Worm (Caenorhabditis elegans) whole organism, young adult: Measurements from ENCODE around the gene ZK757.1.

ENCODE experiments used
- B0019.2 ChIP-seq: fragments of 200-800 bp; sonication (Bioruptor generic); conservative IDR thresholded peaks from 2 replicates; pipeline ENCODE4 v1.3.6; 2022; ENCODE audit warnings: missing genetic modification reagents, missing genetic modification characterization, missing compliant biosample characterization
- C17E4.6 ChIP-seq: fragments of 200-800 bp; sonication (Bioruptor generic); IDR thresholded peaks from 2 replicates; pipeline ENCODE4 v1.3.6; 2022; ENCODE audit warnings: missing genetic modification reagents, missing genetic modification characterization, missing compliant biosample characterization
- D2030.7 ChIP-seq: fragments of 200-800 bp; sonication (Bioruptor generic); IDR thresholded peaks from 2 replicates; pipeline ENCODE4 v1.3.6; 2022; ENCODE audit warnings: missing genetic modification reagents, missing genetic modification characterization, missing compliant biosample characterization
- F23B12.7 ChIP-seq: sonication (generic microtip); optimal IDR thresholded peaks from 2 replicates; lab custom pipeline; 2017; ENCODE audit warnings: missing genetic modification characterization, mild to moderate bottlenecking, missing compliant biosample characterization, antibody characterized with exemption, moderate library complexity; ENCODE audit not compliant: insufficient read depth
- F33H1.4 ChIP-seq: fragments of 200-800 bp; sonication (Bioruptor generic); IDR thresholded peaks from 2 replicates; pipeline ENCODE4 v1.3.6; 2022; ENCODE audit warnings: missing genetic modification reagents, missing genetic modification characterization, missing compliant biosample characterization
- F37B4.10 ChIP-seq: fragments of 200-800 bp; sonication (Bioruptor generic); IDR thresholded peaks from 2 replicates; pipeline ENCODE4 v1.3.6; 2022; ENCODE audit warnings: missing genetic modification characterization, missing compliant biosample characterization
- F55B11.4 ChIP-seq: sonication (generic microtip); optimal IDR thresholded peaks from 2 replicates; lab custom pipeline; 2016; ENCODE audit warnings: missing compliant biosample characterization, missing genetic modification characterization, borderline replicate concordance; ENCODE audit not compliant: insufficient read depth
- Y95B8A.8 ChIP-seq: fragments of 200-800 bp; sonication (Bioruptor generic); IDR thresholded peaks from 2 replicates; pipeline ENCODE4 v1.3.6; 2022; ENCODE audit warnings: missing genetic modification reagents, missing genetic modification characterization, missing compliant biosample characterization
- aptf-2 ChIP-seq: fragments of 200-800 bp; sonication (Bioruptor generic); conservative IDR thresholded peaks from 2 replicates; pipeline ENCODE4 v1.3.6; 2022; ENCODE audit warnings: missing genetic modification reagents, missing genetic modification characterization, missing compliant biosample characterization
- attf-3 ChIP-seq: fragments of 200-800 bp; sonication (Bioruptor generic); conservative IDR thresholded peaks from 2 replicates; pipeline ENCODE4 v1.3.6; 2022; ENCODE audit warnings: missing genetic modification reagents, missing genetic modification characterization, missing compliant biosample characterization
- attf-5 ChIP-seq: fragments of 200-800 bp; sonication (Bioruptor generic); optimal IDR thresholded peaks from 2 replicates; lab custom pipeline; 2018; ENCODE audit warnings: mild to moderate bottlenecking, missing genetic modification characterization, missing compliant biosample characterization
- bed-1 ChIP-seq: fragments of 200-800 bp; sonication (Bioruptor generic); IDR thresholded peaks from 2 replicates; pipeline ENCODE4 v1.3.6; 2022; ENCODE audit warnings: missing genetic modification reagents, missing genetic modification characterization, missing compliant biosample characterization
- ccch-3 ChIP-seq: fragments of 200-800 bp; sonication (Bioruptor generic); optimal IDR thresholded peaks from 2 replicates; lab custom pipeline; 2018; ENCODE audit warnings: mild to moderate bottlenecking, missing genetic modification characterization, missing compliant biosample characterization
- ceh-40 ChIP-seq: fragments of 200-800 bp; sonication (Bioruptor generic); IDR thresholded peaks from 2 replicates; pipeline ENCODE4 v1.3.6; 2022; ENCODE audit warnings: missing genetic modification characterization, missing compliant biosample characterization
- ceh-58 ChIP-seq: fragments of 200-800 bp; sonication (Bioruptor generic); IDR thresholded peaks from 2 replicates; pipeline ENCODE4 v1.3.6; 2022; ENCODE audit warnings: missing genetic modification characterization, missing compliant biosample characterization
- ceh-91 ChIP-seq: fragments of 200-800 bp; sonication (Bioruptor generic); IDR thresholded peaks from 2 replicates; pipeline ENCODE4 v1.3.6; 2022; ENCODE audit warnings: missing genetic modification reagents, missing genetic modification characterization, missing compliant biosample characterization
- chd-7 ChIP-seq: sonication (generic microtip); optimal IDR thresholded peaks from 2 replicates; lab custom pipeline; 2016; ENCODE audit warnings: mild to moderate bottlenecking, missing genetic modification characterization, moderate library complexity, missing compliant biosample characterization
- die-1 ChIP-seq: sonication (generic microtip); optimal IDR thresholded peaks from 2 replicates; lab custom pipeline; 2016; ENCODE audit warnings: missing genotype, mild to moderate bottlenecking, missing genetic modification characterization, missing compliant biosample characterization
- dpl-1 ChIP-seq: fragments of 150-350 bp; optimal IDR thresholded peaks from 2 replicates; lab custom pipeline; 2014; ENCODE audit warnings: missing biosample characterization, missing genetic modification reagents, missing genetic modification characterization
- egl-44 ChIP-seq: fragments of 200-800 bp; sonication (Bioruptor generic); IDR thresholded peaks from 2 replicates; pipeline ENCODE4 v1.3.6; 2022; ENCODE audit warnings: missing genetic modification reagents, missing genetic modification characterization, missing compliant biosample characterization
- ekl-4 ChIP-seq: fragments of 200-800 bp; sonication (Bioruptor generic); IDR thresholded peaks from 2 replicates; pipeline ENCODE4 v1.3.6; 2022; ENCODE audit warnings: missing genetic modification reagents, missing genetic modification characterization, missing compliant biosample characterization
- hmg-1.2 ChIP-seq: fragments of 200-800 bp; sonication (Bioruptor generic); IDR thresholded peaks from 2 replicates; pipeline ENCODE4 v1.3.6; 2022; ENCODE audit warnings: missing genetic modification reagents, missing genetic modification characterization, missing compliant biosample characterization
- hmg-20 ChIP-seq: fragments of 200-800 bp; sonication (Bioruptor generic); IDR thresholded peaks from 2 replicates; pipeline ENCODE4 v1.3.6; 2022; ENCODE audit warnings: missing genetic modification reagents, missing genetic modification characterization, missing compliant biosample characterization
- hsf-1 ChIP-seq: fragments of 200-800 bp; sonication (Bioruptor generic); IDR thresholded peaks from 2 replicates; pipeline ENCODE4 v1.3.6; 2022; ENCODE audit warnings: missing genetic modification reagents, missing genetic modification characterization, missing compliant biosample characterization
- lag-1 ChIP-seq: fragments of 200-800 bp; sonication (Bioruptor generic); IDR thresholded peaks from 2 replicates; pipeline ENCODE4 v1.3.6; 2022; ENCODE audit warnings: missing genetic modification reagents, missing genetic modification characterization, missing compliant biosample characterization
- let-526 ChIP-seq: fragments of 200-800 bp; sonication (Bioruptor generic); IDR thresholded peaks from 2 replicates; pipeline ENCODE4 v1.3.6; 2022; ENCODE audit warnings: missing genetic modification reagents, missing genetic modification characterization, missing compliant biosample characterization
- lin-35 ChIP-seq, 3 experiments: fragments of 150-350 bp in 2 of 3; sonication (generic microtip) in 1 of 3; optimal IDR thresholded peaks; 2 replicates each; lab custom pipeline; 2014 to 2018; ENCODE audit warnings: missing biosample characterization in 3 of 3, missing genetic modification characterization in 3 of 3, missing genetic modification reagents in 3 of 3
- lir-1 ChIP-seq: fragments of 200-800 bp; sonication (Bioruptor generic); conservative IDR thresholded peaks from 2 replicates; pipeline ENCODE4 v1.3.6; 2022; ENCODE audit warnings: missing genetic modification reagents, missing genetic modification characterization, missing compliant biosample characterization
- lsl-1 ChIP-seq: fragments of 200-800 bp; sonication (Bioruptor generic); optimal IDR thresholded peaks from 2 replicates; lab custom pipeline; 2018; ENCODE audit warnings: mild to moderate bottlenecking, missing genetic modification characterization, moderate library complexity, missing compliant biosample characterization
- madf-3 ChIP-seq: fragments of 200-800 bp; sonication (Bioruptor generic); IDR thresholded peaks from 2 replicates; pipeline ENCODE4 v1.3.6; 2022; ENCODE audit warnings: missing genetic modification reagents, missing genetic modification characterization, missing compliant biosample characterization
- madf-8 ChIP-seq: fragments of 200-800 bp; sonication (Bioruptor generic); conservative IDR thresholded peaks from 2 replicates; pipeline ENCODE4 v1.3.6; 2022; ENCODE audit warnings: missing genetic modification reagents, missing genetic modification characterization, missing compliant biosample characterization
- mcd-1 ChIP-seq: fragments of 200-800 bp; sonication (Bioruptor generic); IDR thresholded peaks from 2 replicates; pipeline ENCODE4 v1.3.6; 2022; ENCODE audit warnings: missing genetic modification reagents, missing genetic modification characterization, missing compliant biosample characterization
- mxl-1 ChIP-seq: sonication (generic microtip); optimal IDR thresholded peaks from 2 replicates; lab custom pipeline; 2016; ENCODE audit warnings: missing genetic modification characterization, missing compliant biosample characterization
- nfya-1 ChIP-seq: sonication (generic microtip); optimal IDR thresholded peaks from 2 replicates; lab custom pipeline; 2017; ENCODE audit warnings: antibody characterized with exemption, missing compliant biosample characterization, missing genetic modification characterization, borderline replicate concordance; ENCODE audit not compliant: insufficient read depth
- nhr-179 ChIP-seq: sonication (generic microtip); optimal IDR thresholded peaks from 2 replicates; lab custom pipeline; 2016; ENCODE audit warnings: mild to moderate bottlenecking, missing genetic modification characterization, missing compliant biosample characterization
- nhr-90 ChIP-seq: sonication (generic microtip); optimal IDR thresholded peaks from 2 replicates; lab custom pipeline; 2016; ENCODE audit warnings: missing genotype, mild to moderate bottlenecking, missing genetic modification characterization, missing compliant biosample characterization
- rcor-1 ChIP-seq: fragments of 200-800 bp; sonication (Bioruptor generic); IDR thresholded peaks from 2 replicates; pipeline ENCODE4 v1.3.6; 2022; ENCODE audit warnings: missing genetic modification reagents, missing genetic modification characterization, missing compliant biosample characterization
- rec-8 ChIP-seq, 2 experiments: sonication (generic microtip); optimal IDR thresholded peaks; 2 replicates each; lab custom pipeline; 2016; ENCODE audit warnings: mild to moderate bottlenecking in 2 of 2, missing genetic modification characterization in 2 of 2, missing genetic modification reagents in 2 of 2, missing genotype in 2 of 2, missing biosample characterization in 1 of 2, missing compliant biosample characterization in 1 of 2, moderate library complexity in 1 of 2
- repo-1 ChIP-seq: sonication (generic microtip); optimal IDR thresholded peaks from 2 replicates; lab custom pipeline; 2017; ENCODE audit warnings: mild to moderate bottlenecking, missing genetic modification characterization, missing compliant biosample characterization
- snpc-3.4 ChIP-seq: sonication (generic microtip); optimal IDR thresholded peaks from 2 replicates; lab custom pipeline; 2017; ENCODE audit warnings: missing genetic modification characterization, mild to moderate bottlenecking, missing compliant biosample characterization, antibody characterized with exemption, moderate library complexity, missing genotype, missing genetic modification reagents
- somi-1 ChIP-seq: fragments of 200-800 bp; sonication (Bioruptor generic); optimal IDR thresholded peaks from 2 replicates; lab custom pipeline; 2018; ENCODE audit warnings: mild to moderate bottlenecking, missing genetic modification characterization, missing compliant biosample characterization
- sptf-2 ChIP-seq: fragments of 200-800 bp; sonication (Bioruptor generic); optimal IDR thresholded peaks from 2 replicates; lab custom pipeline; 2018; ENCODE audit warnings: mild to moderate bottlenecking, missing genetic modification characterization, missing compliant biosample characterization
- tbp1 ChIP-seq: fragments of 200-800 bp; sonication (Bioruptor generic); optimal IDR thresholded peaks from 2 replicates; lab custom pipeline; 2018; ENCODE audit warnings: mild to moderate bottlenecking, missing genetic modification characterization, missing compliant biosample characterization
- unc-130 ChIP-seq: sonication (generic microtip); optimal IDR thresholded peaks from 2 replicates; lab custom pipeline; 2016; ENCODE audit warnings: missing genetic modification reagents, missing genetic modification characterization, missing compliant biosample characterization
- unc-62 ChIP-seq: fragments of 150-350 bp; optimal IDR thresholded peaks from 2 replicates; lab custom pipeline; 2014; ENCODE audit warnings: missing biosample characterization, missing genetic modification reagents, missing genetic modification characterization
- zim-3 ChIP-seq: sonication (generic microtip); optimal IDR thresholded peaks from 2 replicates; lab custom pipeline; 2017; ENCODE audit warnings: mild to moderate bottlenecking, missing genetic modification characterization, moderate library complexity, missing compliant biosample characterization
- ztf-25 ChIP-seq: fragments of 200-800 bp; sonication (Bioruptor generic); IDR thresholded peaks from 2 replicates; pipeline ENCODE4 v1.3.6; 2022; ENCODE audit warnings: missing genetic modification reagents, missing genetic modification characterization, missing compliant biosample characterization
- ztf-6 ChIP-seq: fragments of 200-800 bp; sonication (Bioruptor generic); IDR thresholded peaks from 2 replicates; pipeline ENCODE4 v1.3.6; 2022; ENCODE audit warnings: missing genetic modification reagents, missing genetic modification characterization, missing compliant biosample characterization

Gene ZK757.1

DNA sequence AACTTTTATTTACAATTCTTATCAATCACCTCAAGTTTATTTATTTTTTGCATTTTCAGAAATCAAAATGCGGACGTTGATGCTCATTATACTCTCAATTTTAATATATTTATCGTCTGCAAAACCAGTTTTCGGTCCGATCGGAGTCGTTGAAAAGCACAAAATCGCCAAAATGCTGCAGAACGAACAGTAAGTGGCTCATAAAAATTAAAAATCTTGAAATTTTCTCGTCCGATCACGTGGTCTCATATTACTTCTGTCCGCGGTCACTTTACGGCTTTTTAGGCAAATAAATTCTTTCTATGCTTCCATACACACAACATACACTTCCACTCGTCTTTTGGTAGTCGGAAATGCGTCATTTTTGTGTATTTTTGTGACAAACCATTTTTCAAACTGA is 27.2 kb downstream of the ZK757.1 start, which contains the start of gene K11H3.5:
Gene K11H3.5, plus strand, starts transcription at position 54 of the 400 bp plus-strand sequence.
- TF ChIP-seq D2030.7 (no peak), rec-8 (tag; optimal IDR thresholded peaks at IDR 0.05; lab: Kevin White, UChicago) (no peak), Y95B8A.8 (GFP tag; lab: Robert Waterston, UW) (no peak), mxl-1 (tag; lab: Kevin White, UChicago) (no peak), dpl-1 (GFP tag; lab: Kevin White, UChicago) (no peak), mcd-1 (GFP tag; lab: Robert Waterston, UW) (no peak), zim-3 (no peak), chd-7 (no peak), nfya-1 (no peak), ztf-25 (GFP tag; lab: Robert Waterston, UW) (no peak), F55B11.4 (tag; lab: Kevin White, UChicago) (no peak), ceh-40 (GFP tag; lab: Robert Waterston, UW) (no peak), lag-1 (GFP tag; lab: Robert Waterston, UW) (no peak), F37B4.10 (GFP tag; lab: Robert Waterston, UW) (no peak), unc-62 (no peak), lsl-1 (GFP tag; lab: Kevin White, UChicago) (no peak), snpc-3.4 (tag; lab: Kevin White, UChicago) (no peak), repo-1 (tag; lab: Kevin White, UChicago) (no peak), ceh-58 (no peak), ccch-3 (GFP tag; lab: Kevin White, UChicago) (no peak)

DNA sequence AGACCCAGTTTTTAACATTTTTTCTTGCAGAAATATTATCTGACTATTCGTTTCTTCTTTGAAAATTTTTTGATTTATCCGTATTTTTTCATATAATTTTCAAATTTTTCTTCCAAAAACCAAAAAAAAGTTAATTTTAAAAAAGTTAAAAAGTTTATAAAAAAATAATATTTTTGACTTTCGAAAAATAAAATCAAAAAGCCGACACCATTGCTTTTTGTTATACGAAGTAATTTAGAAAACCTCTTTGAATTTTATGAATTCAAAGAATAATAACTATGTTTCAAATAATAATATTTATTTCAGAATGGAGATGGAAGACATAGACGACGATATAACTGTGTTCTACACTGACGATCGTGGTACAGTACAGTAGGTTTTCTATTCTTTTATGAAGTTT is 36.0 kb downstream of the ZK757.1 start, which contains the start of gene K11H3.8:
Gene K11H3.8, plus strand, starts transcription at position 301 of the 400 bp plus-strand sequence.
- no peak for TF ChIP-seq F23B12.7
- no peak for TF ChIP-seq madf-3 (GFP tag; lab: Robert Waterston, UW)
- TF ChIP-seq unc-62: no peak
- no peak for TF ChIP-seq Y95B8A.8 (GFP tag; lab: Robert Waterston, UW)
- no peak for TF ChIP-seq lir-1 (GFP tag; lab: Robert Waterston, UW)
- no peak for TF ChIP-seq nfya-1
- no peak for TF ChIP-seq mxl-1 (tag; lab: Kevin White, UChicago)
- TF ChIP-seq hmg-20 (GFP tag; lab: Robert Waterston, UW): no peak
- no peak for TF ChIP-seq tbp1 (GFP tag; lab: Kevin White, UChicago)
- no peak for TF ChIP-seq hmg-1.2 (GFP tag; lab: Robert Waterston, UW)
- TF ChIP-seq ekl-4 (GFP tag; lab: Robert Waterston, UW): no peak
- no peak for TF ChIP-seq lin-35 (GFP tag; optimal IDR thresholded peaks at IDR 0.05; lab: Kevin White, UChicago)
- no peak for TF ChIP-seq rcor-1 (GFP tag; lab: Robert Waterston, UW)
- TF ChIP-seq bed-1: no peak
- TF ChIP-seq sptf-2: no peak
- TF ChIP-seq C17E4.6 (GFP tag; lab: Robert Waterston, UW): no peak
- TF ChIP-seq attf-5 (GFP tag; lab: Kevin White, UChicago): no peak
- TF ChIP-seq ztf-6: no peak
- TF ChIP-seq let-526 (GFP tag; lab: Robert Waterston, UW): no peak

DNA sequence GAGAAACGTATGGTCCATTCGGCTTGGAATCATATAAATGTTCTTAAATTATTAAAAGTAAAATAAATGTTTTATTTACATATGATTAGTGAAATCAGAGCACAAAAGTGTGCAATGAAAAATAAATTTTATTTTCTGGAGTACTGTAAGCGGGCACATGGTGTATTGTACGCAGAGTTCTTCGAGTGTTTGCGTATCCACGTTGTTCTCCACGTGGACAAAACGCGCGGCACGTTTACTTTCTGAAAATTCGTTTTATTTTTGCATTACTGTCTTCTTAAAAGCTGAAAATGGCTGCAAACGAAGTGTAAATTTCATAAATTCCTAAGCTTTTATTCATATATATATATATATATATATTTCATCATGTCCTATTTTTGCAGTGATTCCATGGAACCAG is 38.4 kb downstream of the ZK757.1 start:
- TF ChIP-seq nhr-179 (no peak), D2030.7 (peak; percentile 20; the same call in 1 of the 2 replicates), egl-44 (no peak), B0019.2 (GFP tag; lab: Robert Waterston, UW) (no peak), attf-3 (no peak), die-1 (tag; lab: Kevin White, UChicago) (no peak), aptf-2 (GFP tag; lab: Robert Waterston, UW) (no peak), unc-130 (GFP tag; lab: Kevin White, UChicago) (peak; percentile 43), hsf-1 (GFP tag; lab: Robert Waterston, UW) (no peak), F33H1.4 (GFP tag; lab: Robert Waterston, UW) (peak; percentile 52), nhr-90 (tag; lab: Kevin White, UChicago) (no peak), madf-8 (GFP tag; lab: Robert Waterston, UW) (peak; percentile 52), somi-1 (GFP tag; lab: Kevin White, UChicago) (no peak), ceh-91 (GFP tag; lab: Robert Waterston, UW) (no peak), lsl-1 (GFP tag; lab: Kevin White, UChicago) (peak; percentile 83)
